Worm (Caenorhabditis elegans) whole organism, early embryonic: ENCODE results near the gene Y50E8A.5.
A peak's percentile ranks its signal among the peaks of the same experiment; 100 is the strongest.

Source experiments
- B0310.2 ChIP-seq: sonication (generic microtip); optimal IDR thresholded peaks from 2 replicates; lab custom pipeline; 2016; ENCODE audit warnings: mild to moderate bottlenecking, missing genetic modification characterization, missing compliant biosample characterization
- F13C5.2 ChIP-seq: sonication (generic microtip); optimal IDR thresholded peaks from 2 replicates; lab custom pipeline; 2017; ENCODE audit warnings: mild to moderate bottlenecking, missing genetic modification characterization, inconsistent platforms, missing compliant biosample characterization
- aly-1 ChIP-seq: sonication (generic microtip); optimal IDR thresholded peaks from 2 replicates; lab custom pipeline; 2016; ENCODE audit warnings: missing genetic modification characterization, missing compliant biosample characterization
- ama-1 ChIP-seq: fragments of 150-350 bp; optimal IDR thresholded peaks from 2 replicates; lab custom pipeline; 2014
- ceh-13 ChIP-seq: fragments of 200-800 bp; sonication (Bioruptor generic); optimal IDR thresholded peaks from 2 replicates; lab custom pipeline; 2018; ENCODE audit warnings: mild to moderate bottlenecking, missing genetic modification characterization, missing compliant biosample characterization
- ceh-36 ChIP-seq: sonication (generic microtip); optimal IDR thresholded peaks from 2 replicates; lab custom pipeline; 2016; ENCODE audit warnings: missing genetic modification characterization, inconsistent platforms, missing compliant biosample characterization
- ets-7 ChIP-seq: sonication (generic microtip); optimal IDR thresholded peaks from 2 replicates; lab custom pipeline; 2016; ENCODE audit warnings: missing genotype, missing genetic modification characterization, missing compliant biosample characterization
- flt-1 ChIP-seq: fragments of 200-800 bp; sonication (Bioruptor generic); IDR thresholded peaks from 2 replicates; pipeline ENCODE4 v1.3.6; 2022; ENCODE audit warnings: missing genetic modification characterization, missing compliant biosample characterization
- hmbx-1 ChIP-seq: sonication (generic microtip); optimal IDR thresholded peaks from 2 replicates; lab custom pipeline; 2016; ENCODE audit warnings: mild to moderate bottlenecking, missing genetic modification characterization, missing compliant biosample characterization
- hmg-4 ChIP-seq: fragments of 200-800 bp; sonication (Bioruptor generic); optimal IDR thresholded peaks from 2 replicates; lab custom pipeline; 2018; ENCODE audit warnings: mild to moderate bottlenecking, missing genetic modification characterization, missing compliant biosample characterization
- hnd-1 ChIP-seq: sonication (generic microtip); optimal IDR thresholded peaks from 2 replicates; lab custom pipeline; 2016; ENCODE audit warnings: missing genetic modification characterization, missing compliant biosample characterization
- pes-1 ChIP-seq: fragments of 200-800 bp; sonication (Bioruptor generic); IDR thresholded peaks from 2 replicates; pipeline ENCODE4 v1.3.6; 2022; ENCODE audit warnings: missing genetic modification reagents, missing genetic modification characterization, missing compliant biosample characterization
- scrt-1 ChIP-seq: fragments of 200-800 bp; sonication (Bioruptor generic); IDR thresholded peaks from 2 replicates; pipeline ENCODE4 v1.3.6; 2022; ENCODE audit warnings: missing genetic modification characterization, missing compliant biosample characterization
- sea-1 ChIP-seq: fragments of 200-800 bp; sonication (Bioruptor generic); conservative IDR thresholded peaks from 2 replicates; pipeline ENCODE4 v1.3.6; 2022; ENCODE audit warnings: missing genetic modification characterization, missing compliant biosample characterization
- tbx-37 ChIP-seq: fragments of 200-800 bp; sonication (Bioruptor generic); conservative IDR thresholded peaks from 2 replicates; pipeline ENCODE4 v1.3.6; 2022; ENCODE audit warnings: missing genetic modification reagents, missing genetic modification characterization, missing compliant biosample characterization
- tra-4 ChIP-seq: sonication (generic microtip); optimal IDR thresholded peaks from 2 replicates; lab custom pipeline; 2017; ENCODE audit warnings: missing genetic modification characterization, missing compliant biosample characterization

Y50E8A.5 gene

ce11 chrV:14688097-14688912 lies 48.4 kb downstream of the Y50E8A.5 start, which contains the start of gene C47E8.11:
Gene C47E8.11 (plus strand): TSS chrV:14688616.
- TF ChIP-seq ceh-36 (no peak), tra-4 (no peak), hmg-4 (GFP tag; lab: Kevin White, UChicago) (no peak), hmbx-1 (tag; lab: Kevin White, UChicago) (no peak), ets-7 (tag; lab: Kevin White, UChicago) (peak; percentile 30), ceh-13 (GFP tag; lab: Kevin White, UChicago) (no peak), ama-1 (lab: Kevin White, UChicago) (peak; percentile 58)

- TF ChIP-seq hmg-4 (GFP tag; lab: Kevin White, UChicago) (no peak), F13C5.2 (tag; lab: Kevin White, UChicago) (no peak), scrt-1 (0 out of 2 replicates have a peak, but pooled peaks have one; percentile 41), ets-7 (tag; lab: Kevin White, UChicago) (no peak), flt-1 (peak; percentile 26; the same call in 1 of the 2 replicates), hnd-1 (tag; lab: Kevin White, UChicago) (no peak), sea-1 (GFP tag; lab: Robert Waterston, UW) (no peak)
Measured at ce11 chrV:14687106-14687964, 49.4 kb downstream of the Y50E8A.5 start.

- TF ChIP-seq ceh-13 (GFP tag; lab: Kevin White, UChicago) (no peak), hnd-1 (tag; lab: Kevin White, UChicago) (no peak), F13C5.2 (tag; lab: Kevin White, UChicago) (no peak), scrt-1 (0 out of 2 replicates have a peak, but pooled peaks have one; percentile 39), tra-4 (no peak), ama-1 (lab: Kevin White, UChicago) (no peak)
Measured at ce11 chrV:14686231-14687105, 50.3 kb downstream of the Y50E8A.5 start.

DNA sequence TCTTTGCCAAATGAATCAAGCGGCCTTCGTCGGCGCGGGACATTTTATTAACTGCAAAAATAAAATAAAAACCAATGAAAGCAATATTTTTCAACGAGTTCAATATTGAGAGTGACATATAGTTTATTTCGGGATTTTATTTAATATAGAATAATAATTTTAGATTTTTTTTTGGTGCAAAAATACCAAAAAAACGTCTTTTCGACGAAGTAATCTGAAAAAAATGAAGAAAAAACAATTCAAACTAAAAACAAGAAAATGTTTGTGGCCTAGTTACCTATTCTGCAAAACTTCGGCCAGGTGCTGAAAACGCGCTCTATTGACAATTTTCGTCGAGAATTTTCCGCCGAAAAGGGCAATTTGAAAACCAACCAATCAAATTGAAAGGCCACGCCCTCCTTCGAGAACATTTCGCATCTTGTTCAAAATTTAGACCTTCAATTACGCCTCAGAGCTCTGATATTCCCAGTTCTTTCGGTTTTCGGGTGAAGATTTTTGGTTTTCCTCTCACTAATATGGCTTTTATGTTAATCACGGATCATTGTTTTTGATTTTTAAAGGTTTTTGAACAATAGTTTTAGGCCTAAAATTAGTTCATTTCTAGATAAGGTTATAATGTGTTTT lies 51.2 kb downstream of the Y50E8A.5 start, which contains the start of gene C47E8.4:
Gene C47E8.4, minus strand, starts transcription at position 51 of the 624 bp plus-strand sequence.
- no peak for TF ChIP-seq B0310.2 (tag; lab: Kevin White, UChicago)
- TF ChIP-seq tbx-37 (GFP tag; lab: Robert Waterston, UW) = peak; percentile 75
- peak; percentile 57 for TF ChIP-seq tra-4
- TF ChIP-seq hnd-1 (tag; lab: Kevin White, UChicago) = no peak
- TF ChIP-seq ama-1 (lab: Kevin White, UChicago) = peak; percentile 66
- peak; percentile 36 for TF ChIP-seq hmg-4 (GFP tag; lab: Kevin White, UChicago)
- no peak for TF ChIP-seq F13C5.2 (tag; lab: Kevin White, UChicago)
- no peak for TF ChIP-seq aly-1 (tag; lab: Kevin White, UChicago)
- peak; percentile 34; the same call in 1 of the 2 replicates for TF ChIP-seq flt-1
- peak; percentile 54; the same call in 1 of the 2 replicates for TF ChIP-seq pes-1
- TF ChIP-seq ets-7 (tag; lab: Kevin White, UChicago) = no peak
- no peak for TF ChIP-seq ceh-13 (GFP tag; lab: Kevin White, UChicago)
- TF ChIP-seq hmbx-1 (tag; lab: Kevin White, UChicago) = no peak
- TF ChIP-seq scrt-1 = no peak
